Worm (Caenorhabditis elegans): ENCODE measurements around the gene H23N18.6.

ce11 chrV:4885372-4885771 is 29.5 kb downstream of the H23N18.6 start, which contains the start of gene T19H12.3:
- TF ChIP-seq klf-2 (GFP tag; conservative IDR thresholded peaks at IDR 0.05) (no peak), ref-1 (GFP tag; conservative IDR thresholded peaks at IDR 0.05) (no peak), tab-1 (GFP tag; IDR thresholded peaks at IDR 0.05) (no peak), cog-1 (tag; optimal IDR thresholded peaks at IDR 0.05) (no peak)
